Worm (Caenorhabditis elegans) whole organism, young adult: ENCODE data around the gene Y39A1A.3.
A peak's percentile ranks its signal among the peaks of the same experiment; 100 is the strongest.

Experiments
- B0035.1 ChIP-seq: sonication (generic microtip); optimal IDR thresholded peaks from 2 replicates; lab custom pipeline; 2016; ENCODE audit warnings: missing genetic modification characterization, mild to moderate bottlenecking, missing compliant biosample characterization, missing genotype, missing genetic modification reagents
- B0261.1 ChIP-seq: sonication (generic microtip); optimal IDR thresholded peaks from 2 replicates; lab custom pipeline; 2016; ENCODE audit warnings: mild to moderate bottlenecking, missing genetic modification characterization, moderate library complexity, missing compliant biosample characterization
- D2030.7 ChIP-seq: fragments of 200-800 bp; sonication (Bioruptor generic); IDR thresholded peaks from 2 replicates; pipeline ENCODE4 v1.3.6; 2022; ENCODE audit warnings: missing genetic modification reagents, missing genetic modification characterization, missing compliant biosample characterization
- F23B12.7 ChIP-seq: sonication (generic microtip); optimal IDR thresholded peaks from 2 replicates; lab custom pipeline; 2017; ENCODE audit warnings: missing genetic modification characterization, mild to moderate bottlenecking, missing compliant biosample characterization, antibody characterized with exemption, moderate library complexity; ENCODE audit not compliant: insufficient read depth
- F33H1.4 ChIP-seq: fragments of 200-800 bp; sonication (Bioruptor generic); IDR thresholded peaks from 2 replicates; pipeline ENCODE4 v1.3.6; 2022; ENCODE audit warnings: missing genetic modification reagents, missing genetic modification characterization, missing compliant biosample characterization
- F49E8.2 ChIP-seq: sonication (generic microtip); optimal IDR thresholded peaks from 3 replicates; lab custom pipeline; 2017; ENCODE audit warnings: missing genetic modification characterization, mild to moderate bottlenecking, missing compliant biosample characterization, antibody characterized with exemption, moderate library complexity; ENCODE audit not compliant: insufficient read depth
- F55B11.4 ChIP-seq: sonication (generic microtip); optimal IDR thresholded peaks from 2 replicates; lab custom pipeline; 2016; ENCODE audit warnings: missing compliant biosample characterization, missing genetic modification characterization, borderline replicate concordance; ENCODE audit not compliant: insufficient read depth
- F57C9.4 ChIP-seq: sonication (generic microtip); optimal IDR thresholded peaks from 2 replicates; lab custom pipeline; 2017; ENCODE audit warnings: mild to moderate bottlenecking, missing genetic modification characterization, missing compliant biosample characterization
- K12H6.12 ChIP-seq: fragments of 200-800 bp; sonication (Bioruptor generic); optimal IDR thresholded peaks from 2 replicates; lab custom pipeline; 2018; ENCODE audit warnings: mild to moderate bottlenecking, missing genetic modification characterization, missing compliant biosample characterization
- Y53F4B.3 ChIP-seq: fragments of 200-800 bp; sonication (Bioruptor generic); IDR thresholded peaks from 2 replicates; pipeline ENCODE4 v1.3.6; 2022; ENCODE audit warnings: missing genetic modification reagents, missing genetic modification characterization, missing compliant biosample characterization
- Y56A3A.18 ChIP-seq: fragments of 200-800 bp; sonication (Bioruptor generic); IDR thresholded peaks from 2 replicates; pipeline ENCODE4 v1.3.6; 2022; ENCODE audit warnings: missing genetic modification reagents, missing genetic modification characterization, missing compliant biosample characterization
- Y67H2A.10 ChIP-seq: fragments of 200-800 bp; sonication (Bioruptor generic); conservative IDR thresholded peaks from 2 replicates; pipeline ENCODE4 v1.3.6; 2022; ENCODE audit warnings: missing genetic modification reagents, missing genetic modification characterization, missing compliant biosample characterization
- Y79H2A.3 ChIP-seq: fragments of 200-800 bp; sonication (Bioruptor generic); conservative IDR thresholded peaks from 2 replicates; pipeline ENCODE4 v1.3.6; 2022; ENCODE audit warnings: missing genetic modification reagents, missing genetic modification characterization, missing compliant biosample characterization
- ama-1 ChIP-seq, 3 experiments: fragments of 150-350 bp in 1 of 3; sonication (generic microtip) in 2 of 3; optimal IDR thresholded peaks; 2 replicates each; lab custom pipeline; 2014 to 2018; ENCODE audit warnings: missing biosample characterization in 2 of 3, missing genetic modification characterization in 2 of 3, missing genetic modification reagents in 2 of 3
- attf-5 ChIP-seq: fragments of 200-800 bp; sonication (Bioruptor generic); optimal IDR thresholded peaks from 2 replicates; lab custom pipeline; 2018; ENCODE audit warnings: mild to moderate bottlenecking, missing genetic modification characterization, missing compliant biosample characterization
- bed-1 ChIP-seq: fragments of 200-800 bp; sonication (Bioruptor generic); IDR thresholded peaks from 2 replicates; pipeline ENCODE4 v1.3.6; 2022; ENCODE audit warnings: missing genetic modification reagents, missing genetic modification characterization, missing compliant biosample characterization
- bed-2 ChIP-seq: fragments of 200-800 bp; sonication (Bioruptor generic); IDR thresholded peaks from 2 replicates; pipeline ENCODE4 v1.3.6; 2022; ENCODE audit warnings: missing genetic modification reagents, missing genetic modification characterization, missing compliant biosample characterization
- ceh-40 ChIP-seq: fragments of 200-800 bp; sonication (Bioruptor generic); IDR thresholded peaks from 2 replicates; pipeline ENCODE4 v1.3.6; 2022; ENCODE audit warnings: missing genetic modification characterization, missing compliant biosample characterization
- efl-1 ChIP-seq: fragments of 150-350 bp; optimal IDR thresholded peaks from 2 replicates; lab custom pipeline; 2014; ENCODE audit warnings: missing biosample characterization, missing genetic modification reagents, missing genetic modification characterization
- egl-18 ChIP-seq: fragments of 200-800 bp; sonication (Bioruptor generic); IDR thresholded peaks from 2 replicates; pipeline ENCODE4 v1.3.6; 2022; ENCODE audit warnings: missing genetic modification reagents, missing genetic modification characterization, missing compliant biosample characterization
- egl-44 ChIP-seq: fragments of 200-800 bp; sonication (Bioruptor generic); IDR thresholded peaks from 2 replicates; pipeline ENCODE4 v1.3.6; 2022; ENCODE audit warnings: missing genetic modification reagents, missing genetic modification characterization, missing compliant biosample characterization
- gei-17 ChIP-seq: fragments of 200-800 bp; sonication (Bioruptor generic); optimal IDR thresholded peaks from 2 replicates; lab custom pipeline; 2018; ENCODE audit warnings: mild to moderate bottlenecking, missing genetic modification characterization, missing compliant biosample characterization
- him-1 ChIP-seq: sonication (generic microtip); optimal IDR thresholded peaks from 2 replicates; lab custom pipeline; 2016; ENCODE audit warnings: missing genotype, missing genetic modification reagents, missing genetic modification characterization, missing compliant biosample characterization
- hlh-26 ChIP-seq: fragments of 200-800 bp; sonication (Bioruptor generic); conservative IDR thresholded peaks from 2 replicates; pipeline ENCODE4 v1.3.6; 2022; ENCODE audit warnings: missing genetic modification reagents, missing genetic modification characterization, missing compliant biosample characterization
- hmg-1.2 ChIP-seq: fragments of 200-800 bp; sonication (Bioruptor generic); IDR thresholded peaks from 2 replicates; pipeline ENCODE4 v1.3.6; 2022; ENCODE audit warnings: missing genetic modification reagents, missing genetic modification characterization, missing compliant biosample characterization
- hrde-1 ChIP-seq: sonication (generic microtip); optimal IDR thresholded peaks from 2 replicates; lab custom pipeline; 2016; ENCODE audit warnings: missing genetic modification characterization, mild to moderate bottlenecking, missing compliant biosample characterization, moderate library complexity, missing genotype, missing genetic modification reagents, borderline replicate concordance
- lin-54 ChIP-seq: fragments of 200-800 bp; sonication (Bioruptor generic); optimal IDR thresholded peaks from 2 replicates; lab custom pipeline; 2018; ENCODE audit warnings: mild to moderate bottlenecking, missing genetic modification characterization, missing compliant biosample characterization
- lsl-1 ChIP-seq: fragments of 200-800 bp; sonication (Bioruptor generic); optimal IDR thresholded peaks from 2 replicates; lab custom pipeline; 2018; ENCODE audit warnings: mild to moderate bottlenecking, missing genetic modification characterization, moderate library complexity, missing compliant biosample characterization
- madf-6 ChIP-seq: fragments of 200-800 bp; sonication (Bioruptor generic); IDR thresholded peaks from 2 replicates; pipeline ENCODE4 v1.3.6; 2022; ENCODE audit warnings: missing genetic modification reagents, missing genetic modification characterization, missing compliant biosample characterization
- madf-8 ChIP-seq: fragments of 200-800 bp; sonication (Bioruptor generic); conservative IDR thresholded peaks from 2 replicates; pipeline ENCODE4 v1.3.6; 2022; ENCODE audit warnings: missing genetic modification reagents, missing genetic modification characterization, missing compliant biosample characterization
- mes-4 ChIP-seq: sonication (generic microtip); optimal IDR thresholded peaks from 2 replicates; lab custom pipeline; 2016; ENCODE audit warnings: missing genotype, missing genetic modification characterization, missing compliant biosample characterization
- nfyb-1 ChIP-seq: fragments of 200-800 bp; sonication (Bioruptor generic); IDR thresholded peaks from 2 replicates; pipeline ENCODE4 v1.3.6; 2022; ENCODE audit warnings: missing genetic modification reagents, missing genetic modification characterization, missing compliant biosample characterization
- nhr-120 ChIP-seq: fragments of 200-800 bp; sonication (Bioruptor generic); IDR thresholded peaks from 2 replicates; pipeline ENCODE4 v1.3.6; 2022; ENCODE audit warnings: missing genetic modification characterization, missing compliant biosample characterization
- nhr-179 ChIP-seq: sonication (generic microtip); optimal IDR thresholded peaks from 2 replicates; lab custom pipeline; 2016; ENCODE audit warnings: mild to moderate bottlenecking, missing genetic modification characterization, missing compliant biosample characterization
- nhr-27 ChIP-seq: fragments of 200-800 bp; sonication (Bioruptor generic); optimal IDR thresholded peaks from 2 replicates; lab custom pipeline; 2018; ENCODE audit warnings: mild to moderate bottlenecking, missing genetic modification characterization, moderate library complexity, missing compliant biosample characterization
- nhr-80 ChIP-seq: sonication (generic microtip); optimal IDR thresholded peaks from 2 replicates; lab custom pipeline; 2016; ENCODE audit warnings: missing genetic modification characterization, missing compliant biosample characterization
- repo-1 ChIP-seq: sonication (generic microtip); optimal IDR thresholded peaks from 2 replicates; lab custom pipeline; 2017; ENCODE audit warnings: mild to moderate bottlenecking, missing genetic modification characterization, missing compliant biosample characterization
- sdz-38 ChIP-seq: sonication (generic microtip); optimal IDR thresholded peaks from 2 replicates; lab custom pipeline; 2016; ENCODE audit warnings: missing genotype, missing genetic modification characterization, missing compliant biosample characterization
- snpc-1.1 ChIP-seq: sonication (generic microtip); optimal IDR thresholded peaks from 2 replicates; lab custom pipeline; 2017; ENCODE audit warnings: missing genetic modification characterization, mild to moderate bottlenecking, missing compliant biosample characterization, antibody characterized with exemption, moderate library complexity, missing genotype, missing genetic modification reagents; ENCODE audit not compliant: insufficient read depth
- snpc-3.4 ChIP-seq: sonication (generic microtip); optimal IDR thresholded peaks from 2 replicates; lab custom pipeline; 2017; ENCODE audit warnings: missing genetic modification characterization, mild to moderate bottlenecking, missing compliant biosample characterization, antibody characterized with exemption, moderate library complexity, missing genotype, missing genetic modification reagents
- tbx-9 ChIP-seq: sonication (generic microtip); optimal IDR thresholded peaks from 2 replicates; lab custom pipeline; 2016; ENCODE audit warnings: borderline replicate concordance, missing genetic modification characterization, inconsistent platforms, missing compliant biosample characterization
- xnd-1 ChIP-seq: sonication (generic microtip); optimal IDR thresholded peaks from 2 replicates; lab custom pipeline; 2016; ENCODE audit warnings: missing genotype, missing genetic modification reagents, missing genetic modification characterization, missing compliant biosample characterization
- ztf-25 ChIP-seq: fragments of 200-800 bp; sonication (Bioruptor generic); IDR thresholded peaks from 2 replicates; pipeline ENCODE4 v1.3.6; 2022; ENCODE audit warnings: missing genetic modification reagents, missing genetic modification characterization, missing compliant biosample characterization
- ztf-26 ChIP-seq: sonication (generic microtip); optimal IDR thresholded peaks from 2 replicates; lab custom pipeline; 2017; ENCODE audit warnings: missing genetic modification characterization, missing compliant biosample characterization
- ztf-3 ChIP-seq: fragments of 200-800 bp; sonication (Bioruptor generic); optimal IDR thresholded peaks from 2 replicates; lab custom pipeline; 2018; ENCODE audit warnings: mild to moderate bottlenecking, missing genetic modification characterization, missing compliant biosample characterization

Y39A1A.3 gene

ce11 chrIII:10565926-10566325 lies 30.4 kb downstream of the Y39A1A.3 start, which contains the start of gene acdh-11:
TSS of gene acdh-11 (plus strand) at chrIII:10566258.
- no peak for TF ChIP-seq mes-4
- no peak for TF ChIP-seq F49E8.2 (tag; lab: Kevin White, UChicago)
- TF ChIP-seq B0035.1 (tag; lab: Kevin White, UChicago) = no peak
- TF ChIP-seq Y67H2A.10 (GFP tag; lab: Robert Waterston, UW) = no peak
- TF ChIP-seq tbx-9 (tag; lab: Kevin White, UChicago) = no peak
- TF ChIP-seq nhr-80 (tag; lab: Kevin White, UChicago) = peak; percentile 44
- peak; percentile 83 for TF ChIP-seq hmg-1.2 (GFP tag; lab: Robert Waterston, UW)
- TF ChIP-seq nhr-120 (GFP tag; lab: Robert Waterston, UW) = no peak
- TF ChIP-seq egl-18 = no peak
- TF ChIP-seq F57C9.4 = no peak
- TF ChIP-seq ztf-3 = no peak
- no peak for TF ChIP-seq nfyb-1
- TF ChIP-seq bed-1 (GFP tag; lab: Robert Waterston, UW) = no peak
- no peak for TF ChIP-seq snpc-1.1 (tag; lab: Kevin White, UChicago)
- no peak for TF ChIP-seq F55B11.4 (tag; lab: Kevin White, UChicago)

- TF ChIP-seq hrde-1 (tag; lab: Kevin White, UChicago) = no peak
- no peak for TF ChIP-seq ceh-40 (GFP tag; lab: Robert Waterston, UW)
These were observed 33.7 kb downstream of the Y39A1A.3 start for ce11 chrIII:10562542-10562941.

- TF ChIP-seq K12H6.12 (tag; lab: Kevin White, UChicago) (no peak), xnd-1 (peak; percentile 76), B0261.1 (tag; lab: Kevin White, UChicago) (no peak), repo-1 (tag; lab: Kevin White, UChicago) (no peak), F23B12.7 (tag; lab: Kevin White, UChicago) (peak; percentile 24), D2030.7 (GFP tag; lab: Robert Waterston, UW) (peak; percentile 58), nhr-120 (GFP tag; lab: Robert Waterston, UW) (no peak), bed-2 (GFP tag; lab: Robert Waterston, UW) (no peak), snpc-3.4 (tag; lab: Kevin White, UChicago) (peak; percentile 54), madf-6 (GFP tag; lab: Robert Waterston, UW) (peak; percentile 89), sdz-38 (tag; lab: Kevin White, UChicago) (no peak), egl-18 (no peak), Y79H2A.3 (no peak), Y56A3A.18 (GFP tag; lab: Robert Waterston, UW) (no peak), lin-54 (GFP tag; lab: Kevin White, UChicago) (peak; percentile 58), hlh-26 (GFP tag; lab: Robert Waterston, UW) (no peak), ztf-26 (tag; lab: Kevin White, UChicago) (no peak), nhr-27 (tag; lab: Kevin White, UChicago) (no peak), egl-44 (GFP tag; lab: Robert Waterston, UW) (no peak), nhr-179 (tag; lab: Kevin White, UChicago) (no peak), ama-1 (optimal IDR thresholded peaks at IDR 0.05; lab: Kevin White, UChicago) (no peak), ama-1 (GFP tag; optimal IDR thresholded peaks at IDR 0.05; lab: Kevin White, UChicago) (no peak), F33H1.4 (peak; percentile 90), madf-8 (peak; percentile 69), ztf-25 (GFP tag; lab: Robert Waterston, UW) (no peak), Y53F4B.3 (no peak), efl-1 (peak; percentile 28), gei-17 (GFP tag; lab: Kevin White, UChicago) (no peak), him-1 (tag; lab: Kevin White, UChicago) (no peak), lsl-1 (GFP tag; lab: Kevin White, UChicago) (peak; percentile 88), snpc-1.1 (tag; lab: Kevin White, UChicago) (peak; percentile 3), attf-5 (no peak)
These were observed 34.4 kb downstream of the Y39A1A.3 start, which contains the start of gene Y45F3A.1 for ce11 chrIII:10561904-10562303. TSS of gene Y45F3A.1 (minus strand) at chrIII:10561915.
